Worm (Caenorhabditis elegans): ENCODE measurements around the gene gldi-3.

The gldi-3 gene

DNA sequence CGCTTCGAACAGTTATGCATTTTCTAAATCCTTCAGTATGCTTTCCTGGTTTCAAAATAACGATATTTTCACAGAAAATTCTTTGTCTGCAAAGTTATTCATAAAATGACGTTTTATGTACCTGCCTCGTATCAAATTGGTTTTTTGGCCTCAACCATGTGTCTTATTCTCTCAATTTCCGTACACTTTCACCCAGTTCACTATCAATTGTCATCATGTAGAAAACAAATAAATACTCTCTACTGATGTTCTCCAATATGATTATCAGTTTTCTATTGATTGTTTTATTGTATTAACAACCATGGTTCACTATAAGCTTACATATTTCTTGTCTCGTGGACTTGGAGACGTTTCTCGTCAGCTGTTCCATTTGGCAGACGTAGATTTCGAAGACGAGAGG is 48.7 kb downstream of the gldi-3 start, which contains the start of gene gst-13:
TSS of gene gst-13 (plus strand) at position 218 of the 400 bp plus-strand sequence.
- peak; percentile 82 for TF ChIP-seq nhr-28 (tag; optimal IDR thresholded peaks at IDR 0.05)
- TF ChIP-seq nhr-11 (tag; optimal IDR thresholded peaks at IDR 0.05) = no peak
- TF ChIP-seq attf-4 (tag; optimal IDR thresholded peaks at IDR 0.05) = no peak
- no peak for TF ChIP-seq D1046.2 (GFP tag; IDR thresholded peaks at IDR 0.05)
- peak; percentile 18 for TF ChIP-seq nhr-48 (tag; optimal IDR thresholded peaks at IDR 0.05)
- TF ChIP-seq dmd-6 (GFP tag; IDR thresholded peaks at IDR 0.05) = peak; percentile 84
- TF ChIP-seq mep-1 (tag; optimal IDR thresholded peaks at IDR 0.05) = no peak
- peak; percentile 85 for TF ChIP-seq hlh-11 (tag; optimal IDR thresholded peaks at IDR 0.05)
- TF ChIP-seq daf-16 (GFP tag; optimal IDR thresholded peaks at IDR 0.05) = no peak
- peak; percentile 84 for TF ChIP-seq daf-16 (tag; optimal IDR thresholded peaks at IDR 0.05)
- peak; percentile 66 for TF ChIP-seq nhr-77 (tag; optimal IDR thresholded peaks at IDR 0.05)
- TF ChIP-seq saeg-2 (GFP tag; IDR thresholded peaks at IDR 0.05) = no peak
- TF ChIP-seq unc-62 (GFP tag; optimal IDR thresholded peaks at IDR 0.05 in 1 of 2) = peak in 1 of 2 experiments; percentile 35
- no peak for TF ChIP-seq unc-62 (tag; optimal IDR thresholded peaks at IDR 0.05)
- TF ChIP-seq mdl-1 (tag; optimal IDR thresholded peaks at IDR 0.05) = peak in 1 of 2 experiments; percentile 46
- TF ChIP-seq mxl-3 (GFP tag; optimal IDR thresholded peaks at IDR 0.05) = peak; percentile 86
- TF ChIP-seq snpc-4 (tag; optimal IDR thresholded peaks at IDR 0.05) = no peak
- TF ChIP-seq dve-1 (tag; optimal IDR thresholded peaks at IDR 0.05; ENCODE audit: insufficient read depth) = peak; percentile 74
- TF ChIP-seq php-3 (GFP tag; IDR thresholded peaks at IDR 0.05) = peak; percentile 34; the same call in 1 of the 2 replicates
- TF ChIP-seq ceh-44 (GFP tag; IDR thresholded peaks at IDR 0.05) = no peak
- TF ChIP-seq fkh-10 (GFP tag; optimal IDR thresholded peaks at IDR 0.05) = no peak
- no peak for TF ChIP-seq ceh-82 (tag; optimal IDR thresholded peaks at IDR 0.05)
- no peak for TF ChIP-seq F26F4.8 (GFP tag; conservative IDR thresholded peaks at IDR 0.05)
- TF ChIP-seq pqm-1 (tag; optimal IDR thresholded peaks at IDR 0.05) = peak; percentile 92
- no peak for TF ChIP-seq ctbp-1 (GFP tag; IDR thresholded peaks at IDR 0.05)

DNA sequence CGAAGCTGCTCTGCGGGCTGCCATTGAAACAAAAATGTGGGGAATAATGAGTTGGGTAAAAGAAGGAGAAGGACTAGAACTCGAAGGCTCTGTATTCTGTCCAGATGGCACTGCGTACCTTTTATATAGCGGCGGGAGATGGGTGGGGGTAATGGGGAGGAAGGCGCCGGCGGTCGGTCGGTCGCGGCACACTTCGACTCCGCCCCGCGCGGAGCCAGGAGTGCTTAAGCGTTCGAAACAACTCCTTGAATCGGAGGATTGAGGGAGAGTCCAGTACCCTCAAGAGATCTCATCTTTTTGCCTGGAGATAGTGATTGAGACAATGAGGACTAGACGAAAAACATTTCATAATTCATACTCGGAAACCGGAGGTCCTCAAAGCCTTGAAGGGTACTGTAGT is 52.8 kb downstream of the gldi-3 start, which contains the start of gene abu-14:
TSS of gene abu-14 (minus strand) at position 81 of the 400 bp plus-strand sequence.
- TF ChIP-seq egl-43 (GFP tag; IDR thresholded peaks at IDR 0.05) (0 out of 2 replicates have a peak, but pooled peaks have one; percentile 6), zip-11 (GFP tag; IDR thresholded peaks at IDR 0.05) (no peak), ztf-7 (tag; optimal IDR thresholded peaks at IDR 0.05) (no peak), ceh-62 (tag; optimal IDR thresholded peaks at IDR 0.05) (no peak), set-16 (GFP tag; IDR thresholded peaks at IDR 0.05) (peak; percentile 86), Y75B8A.6 (GFP tag; IDR thresholded peaks at IDR 0.05) (no peak), vab-7 (GFP tag; IDR thresholded peaks at IDR 0.05) (no peak), Y105C5A.15 (GFP tag; IDR thresholded peaks at IDR 0.05) (no peak)

Data from whole organism, L4 larva.